Fruit fly (Drosophila melanogaster) whole organism, prepupa: ENCODE data around the gene CG15515.
"Not testable (repeated sequence)": the region's sequence is repeated elsewhere in the genome, so short reads cannot be mapped to it uniquely, and the experiment has no call there.

Source experiments
- Blimp-1 ChIP-seq: fragments of 200-800 bp; sonication (Bioruptor generic); optimal IDR thresholded peaks from 3 replicates; lab custom pipeline; 2017; ENCODE audit warnings: missing biosample characterization, missing genetic modification characterization, mild to moderate bottlenecking, moderate library complexity, missing genetic modification reagents
- CG10631 ChIP-seq: fragments of 200-800 bp; sonication (Bioruptor generic); optimal IDR thresholded peaks from 2 replicates; lab custom pipeline; 2016; ENCODE audit warnings: missing biosample characterization, missing genetic modification characterization
- CG11294 ChIP-seq: fragments of 200-800 bp; sonication (Bioruptor generic); IDR thresholded peaks from 2 replicates; pipeline ENCODE4 v1.3.6; 2022; ENCODE audit warnings: missing biosample characterization, missing genetic modification characterization
- CG11762 ChIP-seq: fragments of 200-800 bp; sonication (Bioruptor generic); optimal IDR thresholded peaks from 3 replicates; lab custom pipeline; 2016; ENCODE audit warnings: missing biosample characterization, missing genetic modification characterization; ENCODE audit not compliant: insufficient read depth
- CG11902 ChIP-seq: fragments of 200-800 bp; sonication (Bioruptor generic); optimal IDR thresholded peaks from 3 replicates; lab custom pipeline; 2016; ENCODE audit warnings: missing biosample characterization, missing genetic modification characterization
- CG31627 ChIP-seq: fragments of 200-800 bp; sonication (Bioruptor generic); optimal IDR thresholded peaks from 3 replicates; lab custom pipeline; 2016; ENCODE audit warnings: missing biosample characterization, missing genetic modification characterization
- CG6276 ChIP-seq: fragments of 200-800 bp; sonication (Bioruptor generic); optimal IDR thresholded peaks from 2 replicates; lab custom pipeline; 2017; ENCODE audit warnings: missing biosample characterization, mild to moderate bottlenecking, missing genetic modification characterization
- CG6808 ChIP-seq: fragments of 200-800 bp; sonication (Bioruptor generic); optimal IDR thresholded peaks from 3 replicates; lab custom pipeline; 2017; ENCODE audit warnings: missing biosample characterization, missing genetic modification characterization, mild to moderate bottlenecking, moderate library complexity, missing genetic modification reagents
- CG7368 ChIP-seq: fragments of 200-800 bp; sonication (Bioruptor generic); optimal IDR thresholded peaks from 3 replicates; lab custom pipeline; 2016; ENCODE audit warnings: missing biosample characterization, missing genetic modification characterization
- CG8119 ChIP-seq: fragments of 200-800 bp; sonication (Bioruptor generic); IDR thresholded peaks from 3 replicates; pipeline ENCODE4 v1.3.6; 2022; ENCODE audit warnings: missing biosample characterization, missing genetic modification characterization
- CG8319 ChIP-seq: fragments of 200-800 bp; sonication (Bioruptor generic); optimal IDR thresholded peaks from 3 replicates; lab custom pipeline; 2016; ENCODE audit warnings: missing biosample characterization, missing genetic modification characterization
- CG8632 ChIP-seq: fragments of 200-800 bp; sonication (Bioruptor generic); optimal IDR thresholded peaks from 3 replicates; lab custom pipeline; 2016; ENCODE audit warnings: missing biosample characterization, missing genetic modification characterization
- CG9139 ChIP-seq: fragments of 200-800 bp; sonication (Bioruptor generic); optimal IDR thresholded peaks from 3 replicates; lab custom pipeline; 2017; ENCODE audit warnings: missing biosample characterization, mild to moderate bottlenecking, missing genetic modification characterization
- Eip75B ChIP-seq: fragments of 200-800 bp; sonication (Bioruptor generic); optimal IDR thresholded peaks from 3 replicates; lab custom pipeline; 2016; ENCODE audit warnings: missing biosample characterization, missing genetic modification characterization
- Eip78C ChIP-seq: fragments of 200-800 bp; sonication (Bioruptor generic); peaks from one replicate; lab custom pipeline; 2016; ENCODE audit warnings: missing biosample characterization, missing genetic modification characterization
- Eip93F ChIP-seq: fragments of 200-800 bp; sonication (Bioruptor generic); optimal IDR thresholded peaks from 2 replicates; lab custom pipeline; 2016; ENCODE audit warnings: missing biosample characterization, mild to moderate bottlenecking, missing genetic modification characterization
- Ets21C ChIP-seq: fragments of 200-800 bp; sonication (Bioruptor generic); optimal IDR thresholded peaks from 3 replicates; lab custom pipeline; 2016; ENCODE audit warnings: missing biosample characterization, missing genetic modification characterization
- Hr38 ChIP-seq: sonication (Bioruptor generic); optimal IDR thresholded peaks from 2 replicates; lab custom pipeline; 2016; ENCODE audit warnings: missing biosample characterization, missing genetic modification characterization
- Hr39 ChIP-seq: fragments of 200-800 bp; sonication (Bioruptor generic); optimal IDR thresholded peaks from 2 replicates; lab custom pipeline; 2016; ENCODE audit warnings: missing biosample characterization, missing genetic modification characterization
- Hr4 ChIP-seq: fragments of 200-800 bp; sonication (Bioruptor generic); optimal IDR thresholded peaks from 3 replicates; lab custom pipeline; 2016; ENCODE audit warnings: missing biosample characterization, missing genetic modification characterization
- Lpt ChIP-seq: fragments of 200-800 bp; sonication (Bioruptor generic); optimal IDR thresholded peaks from 3 replicates; lab custom pipeline; 2016; ENCODE audit warnings: missing biosample characterization, missing genetic modification characterization
- OdsH ChIP-seq: fragments of 200-800 bp; sonication (Bioruptor generic); optimal IDR thresholded peaks from 3 replicates; lab custom pipeline; 2016; ENCODE audit warnings: missing biosample characterization, missing genetic modification characterization
- Smox ChIP-seq: fragments of 200-800 bp; sonication (Bioruptor generic); optimal IDR thresholded peaks from 3 replicates; lab custom pipeline; 2016; ENCODE audit warnings: missing biosample characterization, missing genetic modification characterization
- Sox102F ChIP-seq: fragments of 200-800 bp; sonication (Bioruptor generic); optimal IDR thresholded peaks from 2 replicates; lab custom pipeline; 2016; ENCODE audit warnings: missing biosample characterization, mild to moderate bottlenecking, missing genetic modification characterization
- Sox14 ChIP-seq: fragments of 200-800 bp; sonication (Bioruptor generic); optimal IDR thresholded peaks from 3 replicates; lab custom pipeline; 2016; ENCODE audit warnings: missing biosample characterization, missing genetic modification characterization
- Sox15 ChIP-seq: fragments of 200-800 bp; sonication (Bioruptor generic); optimal IDR thresholded peaks from 3 replicates; lab custom pipeline; 2016; ENCODE audit warnings: missing biosample characterization, missing genetic modification characterization
- acj6 ChIP-seq: fragments of 200-800 bp; sonication (Bioruptor generic); optimal IDR thresholded peaks from 3 replicates; lab custom pipeline; 2016; ENCODE audit warnings: missing biosample characterization, missing genetic modification characterization
- dac ChIP-seq: fragments of 200-800 bp; sonication (Bioruptor generic); optimal IDR thresholded peaks from 2 replicates; lab custom pipeline; 2017; ENCODE audit warnings: missing biosample characterization, mild to moderate bottlenecking, missing genetic modification characterization
- eg ChIP-seq: fragments of 200-800 bp; sonication (Bioruptor generic); IDR thresholded peaks from 3 replicates; pipeline ENCODE4 v1.3.6; 2022; ENCODE audit warnings: missing biosample characterization, missing genetic modification characterization
- fd59A ChIP-seq: fragments of 200-800 bp; sonication (Bioruptor generic); optimal IDR thresholded peaks from 2 replicates; lab custom pipeline; 2017; ENCODE audit warnings: missing biosample characterization, mild to moderate bottlenecking, missing genetic modification characterization, missing genetic modification reagents
- fd85E ChIP-seq: fragments of 200-800 bp; sonication (Bioruptor generic); optimal IDR thresholded peaks from 3 replicates; lab custom pipeline; 2016; ENCODE audit warnings: missing biosample characterization, missing genetic modification characterization
- fkh ChIP-seq: fragments of 200-800 bp; sonication (Bioruptor generic); optimal IDR thresholded peaks from 3 replicates; lab custom pipeline; 2017; ENCODE audit warnings: missing biosample characterization, mild to moderate bottlenecking, missing genetic modification characterization, moderate library complexity
- lz ChIP-seq: fragments of 200-800 bp; sonication (Bioruptor generic); optimal IDR thresholded peaks from 3 replicates; lab custom pipeline; 2016; ENCODE audit warnings: missing biosample characterization, missing genetic modification characterization
- salr ChIP-seq, 2 experiments: fragments of 200-800 bp; sonication (Bioruptor generic); optimal IDR thresholded peaks; 3 replicates each; lab custom pipeline; 2016 to 2018; ENCODE audit warnings: missing biosample characterization in 2 of 2, missing genetic modification characterization in 2 of 2, mild to moderate bottlenecking in 1 of 2
- spab ChIP-seq: fragments of 200-800 bp; sonication (Bioruptor generic); optimal IDR thresholded peaks from 2 replicates; lab custom pipeline; 2017; ENCODE audit warnings: missing biosample characterization, mild to moderate bottlenecking, missing genetic modification characterization, missing genetic modification reagents
- ss ChIP-seq, 2 experiments: fragments of 200-800 bp; sonication (Bioruptor generic); optimal IDR thresholded peaks; 2 replicates in 1 of 2; 3 replicates in 1 of 2; lab custom pipeline; 2017 to 2018; ENCODE audit warnings: mild to moderate bottlenecking in 2 of 2, missing biosample characterization in 2 of 2, missing genetic modification characterization in 2 of 2, moderate library complexity in 1 of 2
- svp ChIP-seq: fragments of 200-800 bp; sonication (Bioruptor generic); peaks from one replicate; lab custom pipeline; 2016; ENCODE audit warnings: missing biosample characterization, missing genetic modification characterization
- topi ChIP-seq: fragments of 200-800 bp; sonication (Bioruptor generic); optimal IDR thresholded peaks from 3 replicates; lab custom pipeline; 2016; ENCODE audit warnings: missing biosample characterization, missing genetic modification characterization
- vri ChIP-seq: fragments of 200-800 bp; sonication (Bioruptor generic); optimal IDR thresholded peaks from 3 replicates; lab custom pipeline; 2016; ENCODE audit warnings: missing biosample characterization, mild to moderate bottlenecking, missing genetic modification characterization

CG15515 gene

dm6 chr3R:29921916-29922315 lies 16.7 kb downstream of the CG15515 start, which contains the start of gene Jon99Ciii:
TSS of gene Jon99Ciii (plus strand) at chr3R:29922216.
- TF ChIP-seq svp = peak; percentile 42
- TF ChIP-seq, all 60 proteins: peak for 1; not testable (repeated sequence) for 59

dm6 chr3R:29924515-29924914 lies 19.3 kb downstream of the CG15515 start, which contains the start of gene Jon99Cii:
TSS of gene Jon99Cii (minus strand) at chr3R:29924615.
- not testable (repeated sequence) for TF ChIP-seq Ets21C, Sox102F, Sox15 (GFP tag; lab: Kevin White, UChicago)

- no peak for TF ChIP-seq Hr38 (GFP tag; lab: Kevin White, UChicago)
- no peak for TF ChIP-seq OdsH (GFP tag; lab: Kevin White, UChicago)
- no peak for TF ChIP-seq CG8119 (GFP tag; lab: Robert Waterston, UW)
- TF ChIP-seq vri = no peak
- TF ChIP-seq Eip93F (GFP tag; lab: Kevin White, UChicago) = no peak
- no peak for TF ChIP-seq ss (GFP tag; optimal IDR thresholded peaks at IDR 0.05; lab: Kevin White, UChicago)
- TF ChIP-seq fkh = no peak
- TF ChIP-seq Hr4 (GFP tag; lab: Kevin White, UChicago) = no peak
- TF ChIP-seq svp = no peak
- no peak for TF ChIP-seq CG10631
- no peak for TF ChIP-seq dac
- TF ChIP-seq Lpt (GFP tag; lab: Kevin White, UChicago) = no peak
- TF ChIP-seq Sox14 (GFP tag; lab: Kevin White, UChicago) = no peak
- TF ChIP-seq fd85E (GFP tag; lab: Kevin White, UChicago) = no peak
- no peak for TF ChIP-seq Eip78C (GFP tag; lab: Kevin White, UChicago)
- TF ChIP-seq CG6808 = no peak
Measured at dm6 chr3R:29926089-29926488, 20.8 kb downstream of the CG15515 start, which contains the start of gene Jon99Ci. TSS of gene Jon99Ci (minus strand) at chr3R:29926189.

- TF ChIP-seq CG9139 (no peak), spab (GFP tag; lab: Kevin White, UChicago) (no peak), Eip78C (GFP tag; lab: Kevin White, UChicago) (no peak), acj6 (GFP tag; lab: Kevin White, UChicago) (no peak), CG8319 (GFP tag; lab: Kevin White, UChicago) (no peak), eg (no peak), CG8632 (GFP tag; lab: Kevin White, UChicago) (no peak), fd59A (no peak), lz (GFP tag; lab: Kevin White, UChicago) (no peak), CG6808 (no peak), Smox (GFP tag; lab: Kevin White, UChicago) (no peak), CG31627 (no peak), Eip75B (no peak), Blimp-1 (no peak), CG11762 (GFP tag; lab: Kevin White, UChicago) (no peak), salr (GFP tag; optimal IDR thresholded peaks at IDR 0.05; lab: Kevin White, UChicago) (no peak), vri (no peak), fd85E (GFP tag; lab: Kevin White, UChicago) (no peak)
Measured at dm6 chr3R:29926955-29927354, 21.7 kb downstream of the CG15515 start, which contains the start of gene CG15522. TSS of gene CG15522 (plus strand) at chr3R:29927255.

dm6 chr3R:29930286-29930685 lies 25.0 kb downstream of the CG15515 start, which contains the start of gene alpha-Man-Ic:
TSS of gene alpha-Man-Ic (minus strand) at chr3R:29930386.
- TF ChIP-seq Hr39 = no peak
- TF ChIP-seq Sox15 (GFP tag; lab: Kevin White, UChicago) = no peak
- TF ChIP-seq topi (GFP tag; lab: Kevin White, UChicago) = no peak
- TF ChIP-seq Sox14 (GFP tag; lab: Kevin White, UChicago) = no peak
- no peak for TF ChIP-seq CG11762 (GFP tag; lab: Kevin White, UChicago)
- TF ChIP-seq CG7368 (GFP tag; lab: Kevin White, UChicago) = no peak
- no peak for TF ChIP-seq CG6276
- TF ChIP-seq Eip93F (GFP tag; lab: Kevin White, UChicago) = no peak
- TF ChIP-seq CG11294 (GFP tag; lab: Robert Waterston, UW) = no peak
- no peak for TF ChIP-seq fd85E (GFP tag; lab: Kevin White, UChicago)
- TF ChIP-seq CG11902 = no peak
- TF ChIP-seq, all 60 proteins: peak for 0
